Fruit fly (Drosophila melanogaster) whole organism, embryonic: Measurements from ENCODE around the gene CG12607.

Experiments used
- Abd-B ChIP-seq: fragments of 200-800 bp; sonication (Bioruptor generic); optimal IDR thresholded peaks from 2 replicates; lab custom pipeline; 2018; ENCODE audit warnings: missing biosample characterization, mild to moderate bottlenecking, missing genetic modification characterization, moderate library complexity
- CG10274 ChIP-seq: fragments of 200-800 bp; sonication (Bioruptor generic); optimal IDR thresholded peaks from 3 replicates; lab custom pipeline; 2017; ENCODE audit warnings: missing biosample characterization, mild to moderate bottlenecking, missing genetic modification characterization
- CG10565 ChIP-seq: fragments of 200-800 bp; sonication (Bioruptor generic); optimal IDR thresholded peaks from 3 replicates; lab custom pipeline; 2016; ENCODE audit warnings: missing biosample characterization, mild to moderate bottlenecking, missing genetic modification characterization
- CG11398 ChIP-seq: fragments of 200-800 bp; sonication (Bioruptor generic); optimal IDR thresholded peaks from 2 replicates; lab custom pipeline; 2016; ENCODE audit warnings: missing biosample characterization, missing genetic modification characterization
- CG11695 ChIP-seq: fragments of 200-800 bp; sonication (Bioruptor generic); IDR thresholded peaks from 3 replicates; pipeline ENCODE4 v1.3.6; 2022; ENCODE audit warnings: missing biosample characterization, missing genetic modification characterization
- CG12104 ChIP-seq: fragments of 200-800 bp; sonication (Bioruptor generic); optimal IDR thresholded peaks from 3 replicates; lab custom pipeline; 2016; ENCODE audit warnings: missing biosample characterization, missing genetic modification characterization
- CG13775 ChIP-seq: fragments of 200-800 bp; sonication (Bioruptor generic); optimal IDR thresholded peaks from 3 replicates; lab custom pipeline; 2017; ENCODE audit warnings: missing biosample characterization, mild to moderate bottlenecking, missing genetic modification characterization
- CG14441 ChIP-seq: fragments of 200-800 bp; sonication (Bioruptor generic); IDR thresholded peaks from 2 replicates; pipeline ENCODE4 v1.3.6; 2022; ENCODE audit warnings: missing biosample characterization, missing genetic modification characterization
- CG17359 ChIP-seq: fragments of 200-800 bp; sonication (Bioruptor generic); optimal IDR thresholded peaks from 3 replicates; lab custom pipeline; 2018; ENCODE audit warnings: missing biosample characterization, mild to moderate bottlenecking, missing genetic modification characterization, moderate library complexity
- CG17802 ChIP-seq: fragments of 200-800 bp; sonication (Bioruptor generic); optimal IDR thresholded peaks from 2 replicates; lab custom pipeline; 2018; ENCODE audit warnings: missing biosample characterization, mild to moderate bottlenecking, missing genetic modification characterization, moderate library complexity
- CG17912 ChIP-seq: fragments of 200-800 bp; sonication (Bioruptor generic); optimal IDR thresholded peaks from 2 replicates; lab custom pipeline; 2018; ENCODE audit warnings: missing biosample characterization, mild to moderate bottlenecking, missing genetic modification characterization
- CG2129 ChIP-seq: fragments of 200-800 bp; sonication (Bioruptor generic); IDR thresholded peaks from 2 replicates; pipeline ENCODE4 v1.3.6; 2022; ENCODE audit warnings: missing biosample characterization, missing genetic modification characterization; ENCODE audit not compliant: partially characterized antibody
- CG30020 ChIP-seq: fragments of 200-800 bp; optimal IDR thresholded peaks from 2 replicates; lab custom pipeline; 2019; ENCODE audit warnings: missing biosample characterization, mild to moderate bottlenecking, missing genetic modification characterization, moderate library complexity
- CG30403 ChIP-seq: fragments of 200-800 bp; sonication (Bioruptor generic); optimal IDR thresholded peaks from 3 replicates; lab custom pipeline; 2016; ENCODE audit warnings: missing biosample characterization, missing genetic modification characterization
- CG32767 ChIP-seq: fragments of 200-800 bp; sonication (Bioruptor generic); IDR thresholded peaks from 2 replicates; pipeline ENCODE4 v1.3.6; 2022; ENCODE audit warnings: missing biosample characterization, missing genetic modification characterization
- CG5953 ChIP-seq: fragments of 200-800 bp; sonication (Bioruptor generic); IDR thresholded peaks from 2 replicates; pipeline ENCODE4 v1.3.6; 2022; ENCODE audit warnings: missing biosample characterization, missing genetic modification characterization
- CG6791 ChIP-seq: fragments of 200-800 bp; sonication (Bioruptor generic); IDR thresholded peaks from 3 replicates; pipeline ENCODE4 v1.3.6; 2022; ENCODE audit warnings: missing biosample characterization, missing genetic modification characterization; ENCODE audit not compliant: partially characterized antibody
- CG8281 ChIP-seq: fragments of 200-800 bp; sonication (Bioruptor generic); optimal IDR thresholded peaks from 2 replicates; lab custom pipeline; 2018; ENCODE audit warnings: missing biosample characterization, mild to moderate bottlenecking, missing genetic modification characterization, moderate library complexity
- CG8944 ChIP-seq: fragments of 200-800 bp; sonication (Bioruptor generic); optimal IDR thresholded peaks from 3 replicates; lab custom pipeline; 2016; ENCODE audit warnings: missing biosample characterization, missing genetic modification characterization
- CG9817 ChIP-seq: fragments of 200-800 bp; sonication (Bioruptor generic); optimal IDR thresholded peaks from 2 replicates; lab custom pipeline; 2018; ENCODE audit warnings: missing biosample characterization, mild to moderate bottlenecking, missing genetic modification characterization, moderate library complexity
- CG9932 ChIP-seq: fragments of 200-800 bp; sonication (Bioruptor generic); IDR thresholded peaks from 2 replicates; pipeline ENCODE4 v1.3.6; 2022; ENCODE audit warnings: missing biosample characterization, missing genetic modification characterization
- D19A ChIP-seq: fragments of 200-800 bp; optimal IDR thresholded peaks from 3 replicates; lab custom pipeline; 2019; ENCODE audit warnings: missing biosample characterization, mild to moderate bottlenecking, missing genetic modification characterization, moderate library complexity
- Deaf1 ChIP-seq: fragments of 200-800 bp; optimal IDR thresholded peaks from 3 replicates; lab custom pipeline; 2019; ENCODE audit warnings: missing biosample characterization, mild to moderate bottlenecking, missing genetic modification characterization, moderate library complexity
- Dip2 ChIP-seq: fragments of 200-800 bp; sonication (Bioruptor generic); IDR thresholded peaks from 2 replicates; pipeline ENCODE4 v1.3.6; 2022; ENCODE audit warnings: missing biosample characterization, missing genetic modification characterization
- Ets97D ChIP-seq: fragments of 200-800 bp; sonication (Bioruptor generic); optimal IDR thresholded peaks from 3 replicates; lab custom pipeline; 2016; ENCODE audit warnings: missing biosample characterization, missing genetic modification characterization
- Fer2 ChIP-seq: fragments of 200-800 bp; sonication (Bioruptor generic); optimal IDR thresholded peaks from 2 replicates; lab custom pipeline; 2018; ENCODE audit warnings: missing biosample characterization, mild to moderate bottlenecking, missing genetic modification characterization, moderate library complexity
- Gsc ChIP-seq: fragments of 200-800 bp; sonication (Bioruptor generic); IDR thresholded peaks from 2 replicates; pipeline ENCODE4 v1.3.6; 2022; ENCODE audit warnings: missing biosample characterization, missing genetic modification characterization
- HLH4C ChIP-seq: fragments of 200-800 bp; sonication (Bioruptor generic); IDR thresholded peaks from 3 replicates; pipeline ENCODE4 v1.3.6; 2022; ENCODE audit warnings: missing biosample characterization, missing genetic modification characterization; ENCODE audit not compliant: partially characterized antibody
- HLH54F ChIP-seq: fragments of 200-800 bp; sonication (Bioruptor generic); optimal IDR thresholded peaks from 3 replicates; lab custom pipeline; 2016; ENCODE audit warnings: missing biosample characterization, missing genetic modification characterization
- HLHmδ ChIP-seq: fragments of 200-800 bp; sonication (Bioruptor generic); optimal IDR thresholded peaks from 2 replicates; lab custom pipeline; 2018; ENCODE audit warnings: missing biosample characterization, mild to moderate bottlenecking, missing genetic modification characterization, moderate library complexity
- Hmr ChIP-seq: fragments of 200-800 bp; sonication (Bioruptor generic); optimal IDR thresholded peaks from 3 replicates; lab custom pipeline; 2017; ENCODE audit warnings: mild to moderate bottlenecking, missing biosample characterization, missing genetic modification reagents, missing genetic modification characterization
- Hr51 ChIP-seq, 2 experiments: fragments of 200-800 bp; sonication (Bioruptor generic); optimal IDR thresholded peaks; 2 replicates in 1 of 2; 3 replicates in 1 of 2; lab custom pipeline; 2016 to 2018; ENCODE audit warnings: missing biosample characterization in 2 of 2, missing genetic modification characterization in 2 of 2, mild to moderate bottlenecking in 1 of 2, moderate library complexity in 1 of 2
- Myb ChIP-seq: fragments of 200-800 bp; sonication (Bioruptor generic); optimal IDR thresholded peaks from 2 replicates; lab custom pipeline; 2016; ENCODE audit warnings: missing biosample characterization, missing genetic modification characterization
- Scr ChIP-seq: fragments of 200-800 bp; sonication (Bioruptor generic); IDR thresholded peaks from 2 replicates; pipeline ENCODE4 v1.3.6; 2022; ENCODE audit warnings: missing biosample characterization, missing genetic modification characterization; ENCODE audit not compliant: partially characterized antibody
- Side ChIP-seq: fragments of 200-800 bp; sonication (Bioruptor generic); optimal IDR thresholded peaks from 2 replicates; lab custom pipeline; 2016; ENCODE audit warnings: missing biosample characterization, missing genetic modification characterization
- Sin3A ChIP-seq: fragments of >200 bp; optimal IDR thresholded peaks from 2 replicates; lab custom pipeline; 2018
- Sox100B ChIP-seq: fragments of 200-800 bp; sonication (Bioruptor generic); optimal IDR thresholded peaks from 3 replicates; lab custom pipeline; 2018; ENCODE audit warnings: missing biosample characterization, mild to moderate bottlenecking, missing genetic modification characterization
- Usf ChIP-seq: fragments of 200-800 bp; sonication (Bioruptor generic); optimal IDR thresholded peaks from 2 replicates; lab custom pipeline; 2017; ENCODE audit warnings: missing genotype, missing biosample characterization, missing genetic modification characterization
- chinmo ChIP-seq: fragments of 200-800 bp; sonication (Bioruptor generic); IDR thresholded peaks from 4 replicates; pipeline ENCODE4 v1.3.6; 2022; ENCODE audit warnings: missing biosample characterization, missing genetic modification characterization; ENCODE audit not compliant: partially characterized antibody
- danr ChIP-seq: fragments of 200-800 bp; sonication (Bioruptor generic); IDR thresholded peaks from 2 replicates; pipeline ENCODE4 v1.3.6; 2022; ENCODE audit warnings: missing biosample characterization, missing genetic modification characterization
- dmrt11E ChIP-seq: fragments of 200-800 bp; sonication (Bioruptor generic); optimal IDR thresholded peaks from 3 replicates; lab custom pipeline; 2018; ENCODE audit warnings: missing biosample characterization, mild to moderate bottlenecking, missing genetic modification characterization, moderate library complexity
- dysf ChIP-seq: fragments of 200-800 bp; sonication (Bioruptor generic); IDR thresholded peaks from 3 replicates; pipeline ENCODE4 v1.3.6; 2022; ENCODE audit warnings: missing biosample characterization, missing genetic modification characterization
- hkb ChIP-seq, 2 experiments: fragments of 200-800 bp in 1 of 2; fragments of >200 bp in 1 of 2; sonication (Bioruptor generic) in 1 of 2; IDR thresholded peaks in 1 of 2; optimal IDR thresholded peaks in 1 of 2; 2 replicates each; pipeline versions ENCODE4 v1.3.6 to Lab custom; 2017 to 2022; ENCODE audit warnings: missing biosample characterization in 1 of 2, missing genetic modification characterization in 1 of 2
- kah ChIP-seq: fragments of 200-800 bp; sonication (Bioruptor generic); optimal IDR thresholded peaks from 2 replicates; lab custom pipeline; 2018; ENCODE audit warnings: missing biosample characterization, mild to moderate bottlenecking, missing genetic modification characterization
- p53 ChIP-seq: fragments of 200-800 bp; sonication (Bioruptor generic); optimal IDR thresholded peaks from 2 replicates; lab custom pipeline; 2016; ENCODE audit warnings: missing biosample characterization, missing genetic modification characterization
- pfk ChIP-seq: fragments of 200-800 bp; sonication (Bioruptor generic); optimal IDR thresholded peaks from 2 replicates; lab custom pipeline; 2018; ENCODE audit warnings: missing biosample characterization, mild to moderate bottlenecking, missing genetic modification characterization, moderate library complexity
- salm ChIP-seq: fragments of 200-800 bp; sonication (Bioruptor generic); optimal IDR thresholded peaks from 2 replicates; lab custom pipeline; 2018; ENCODE audit warnings: missing biosample characterization, mild to moderate bottlenecking, missing genetic modification characterization
- ssp ChIP-seq: fragments of 200-800 bp; sonication (Bioruptor generic); IDR thresholded peaks from 2 replicates; pipeline ENCODE4 v1.3.6; 2022; ENCODE audit warnings: missing biosample characterization, missing genetic modification characterization
- stwl ChIP-seq: fragments of 200-800 bp; sonication (Bioruptor generic); optimal IDR thresholded peaks from 3 replicates; lab custom pipeline; 2018; ENCODE audit warnings: missing biosample characterization, mild to moderate bottlenecking, missing genetic modification characterization, moderate library complexity

The CG12607 gene

dm6 chr3L:4461454-4462045 lies 15.2 kb downstream of the CG12607 start, which contains the start of gene CG15023 (continued):
- TF ChIP-seq CG17359: no peak
- no peak for TF ChIP-seq Side (GFP tag; lab: Kevin White, UChicago)
- no peak for TF ChIP-seq Usf (GFP tag; lab: Kevin White, UChicago)
- TF ChIP-seq Fer2 (tag; lab: Kevin White, UChicago): no peak
- peak; percentile 53; the same call in 1 of the 3 replicates for TF ChIP-seq CG11695 (GFP tag; lab: Robert Waterston, UW)
- no peak for TF ChIP-seq CG6791 (GFP tag; lab: Robert Waterston, UW)
- TF ChIP-seq Ets97D: no peak
- TF ChIP-seq dmrt11E (tag; lab: Kevin White, UChicago): no peak
- peak; percentile 41 for TF ChIP-seq Hmr (GFP tag; lab: Kevin White, UChicago)
- no peak for TF ChIP-seq Dip2 (GFP tag; lab: Robert Waterston, UW)
- TF ChIP-seq salm (tag; lab: Kevin White, UChicago): no peak
- TF ChIP-seq Deaf1: no peak
- TF ChIP-seq CG2129 (GFP tag; lab: Robert Waterston, UW): no peak
- TF ChIP-seq CG5953 (GFP tag; lab: Robert Waterston, UW): no peak
- TF ChIP-seq HLH4C (GFP tag; lab: Robert Waterston, UW): no peak
- TF ChIP-seq CG9817: peak; percentile 20
- TF ChIP-seq dysf (GFP tag; lab: Robert Waterston, UW): peak; percentile 69; the same call in 2 of the 3 replicates
- TF ChIP-seq Abd-B (GFP tag; lab: Kevin White, UChicago): no peak
- no peak for TF ChIP-seq Myb (GFP tag; lab: Kevin White, UChicago)
- no peak for TF ChIP-seq stwl
- no peak for TF ChIP-seq pfk (GFP tag; lab: Kevin White, UChicago)
- TF ChIP-seq Hr51 (GFP tag; optimal IDR thresholded peaks at IDR 0.05; lab: Kevin White, UChicago): peak in 1 of 2 experiments; percentile 48
- TF ChIP-seq CG10274: no peak
- TF ChIP-seq CG8944: no peak
- no peak for TF ChIP-seq Sin3A (lab: Kevin White, UChicago)
- peak; percentile 37; the same call in 1 of the 2 replicates for TF ChIP-seq CG14441 (GFP tag; lab: Robert Waterston, UW)
- no peak for TF ChIP-seq HLHmδ (GFP tag; lab: Kevin White, UChicago)
- TF ChIP-seq CG13775 (GFP tag; lab: Kevin White, UChicago): no peak
- TF ChIP-seq p53: no peak
- TF ChIP-seq danr (GFP tag; lab: Robert Waterston, UW): 0 out of 2 replicates have a peak, but pooled peaks have one; percentile 7
- no peak for TF ChIP-seq CG30020 (tag; lab: Kevin White, UChicago)
- TF ChIP-seq CG9932: no peak
- no peak for TF ChIP-seq CG10565
- TF ChIP-seq Gsc (GFP tag; lab: Robert Waterston, UW): no peak
- peak; percentile 24; the same call in 1 of the 2 replicates for TF ChIP-seq ssp (GFP tag; lab: Robert Waterston, UW)
- no peak for TF ChIP-seq HLH54F
- TF ChIP-seq CG30403: peak; percentile 19
- no peak for TF ChIP-seq D19A (tag; lab: Kevin White, UChicago)
- TF ChIP-seq CG8281 (tag; lab: Kevin White, UChicago): no peak
- TF ChIP-seq chinmo (GFP tag; lab: Robert Waterston, UW): 0 out of 4 replicates have a peak, but pooled peaks have one; percentile 39
- no peak for TF ChIP-seq kah (GFP tag; lab: Kevin White, UChicago)
- no peak for TF ChIP-seq Scr (GFP tag; lab: Robert Waterston, UW)
- TF ChIP-seq CG32767: 0 out of 2 replicates have a peak, but pooled peaks have one; percentile 18
- TF ChIP-seq hkb (optimal IDR thresholded peaks at IDR 0.05; lab: Kevin White, UChicago): no peak
- 0 out of 2 replicates have a peak, but pooled peaks have one; percentile 9 for TF ChIP-seq hkb (GFP tag; IDR thresholded peaks at IDR 0.05; lab: Robert Waterston, UW)
- no peak for TF ChIP-seq CG17802 (tag; lab: Kevin White, UChicago)
- no peak for TF ChIP-seq CG17912 (GFP tag; lab: Kevin White, UChicago)
- TF ChIP-seq CG11398 (GFP tag; lab: Kevin White, UChicago): no peak
- peak; percentile 0 for TF ChIP-seq Sox100B (GFP tag; lab: Kevin White, UChicago)
- no peak for TF ChIP-seq CG12104 (GFP tag; lab: Kevin White, UChicago)
